Worm (Caenorhabditis elegans): ENCODE measurements around the gene cyn-11.

DNA sequence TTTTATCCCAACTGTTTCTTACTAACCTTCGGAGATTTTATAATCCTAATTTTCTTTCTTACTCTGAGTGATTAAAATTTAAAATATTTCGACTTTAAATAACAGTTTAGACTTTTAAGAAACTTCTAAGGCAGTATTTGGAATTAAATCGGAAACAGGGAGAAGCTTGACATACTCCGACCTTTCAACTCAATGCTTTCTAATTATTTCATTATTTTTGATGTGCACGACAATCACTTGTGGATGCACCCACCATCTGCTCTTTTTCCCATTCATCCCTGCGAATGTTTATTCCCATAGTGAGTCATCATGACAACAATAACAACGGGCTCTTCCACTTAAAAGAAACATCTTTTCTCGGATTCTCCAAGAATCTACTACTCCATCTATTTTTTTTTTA lies 32.6 kb upstream of the cyn-11 start:
- TF ChIP-seq ztf-11 (tag; optimal IDR thresholded peaks at IDR 0.05): no peak
- no peak for TF ChIP-seq hmg-11 (tag; optimal IDR thresholded peaks at IDR 0.05)
- no peak for TF ChIP-seq unc-62 (GFP tag; optimal IDR thresholded peaks at IDR 0.05)
- TF ChIP-seq nhr-77 (tag; optimal IDR thresholded peaks at IDR 0.05): no peak
- no peak for TF ChIP-seq nhr-67 (tag; optimal IDR thresholded peaks at IDR 0.05)
- no peak for TF ChIP-seq mdl-1 (tag; optimal IDR thresholded peaks at IDR 0.05)
